Worm (Caenorhabditis elegans): Measurements from ENCODE around the gene K09F6.15.

K09F6.15 gene

ce11 chrII:2317883-2318357 is 40.6 kb upstream of the K09F6.15 start, which contains the start of the genes ZK1240.5 and ZK1240.9:
TSS of gene ZK1240.5 (minus strand) at chrII:2317933.
TSS of gene ZK1240.9 (plus strand) at chrII:2318189.
- TF ChIP-seq ceh-32 (tag; optimal IDR thresholded peaks at IDR 0.05; ENCODE audit: poor library complexity) = no peak
- TF ChIP-seq unc-62 (GFP tag; optimal IDR thresholded peaks at IDR 0.05 in 1 of 2) = peak in 1 of 2 experiments; percentile 72
- no peak for TF ChIP-seq unc-62 (tag; optimal IDR thresholded peaks at IDR 0.05)
- TF ChIP-seq php-3 (GFP tag; IDR thresholded peaks at IDR 0.05) = peak; percentile 9; the same call in 1 of the 2 replicates
- TF ChIP-seq jun-1 (tag; optimal IDR thresholded peaks at IDR 0.05) = no peak
- peak; percentile 76 for TF ChIP-seq pqm-1 (tag; optimal IDR thresholded peaks at IDR 0.05)
- TF ChIP-seq aha-1 (tag) = peak; percentile 22
- TF ChIP-seq nhr-28 (tag; optimal IDR thresholded peaks at IDR 0.05) = peak; percentile 26
- TF ChIP-seq lin-1 (GFP tag; IDR thresholded peaks at IDR 0.05) = no peak
- TF ChIP-seq dmd-6 (GFP tag; IDR thresholded peaks at IDR 0.05) = 0 out of 2 replicates have a peak, but pooled peaks have one; percentile 14

ce11 chrII:2312747-2313146 is 35.4 kb upstream of the K09F6.15 start, which contains the start of the genes trim-21 and B0281.1:
TSS of gene trim-21 (minus strand) at chrII:2312847.
TSS of gene B0281.1 (plus strand) at chrII:2313067.
- TF ChIP-seq daf-16 (GFP tag; optimal IDR thresholded peaks at IDR 0.05) (no peak), daf-16 (tag; optimal IDR thresholded peaks at IDR 0.05) (no peak), ctbp-1 (GFP tag; IDR thresholded peaks at IDR 0.05) (no peak), ztf-7 (tag; optimal IDR thresholded peaks at IDR 0.05) (no peak), nhr-76 (tag; optimal IDR thresholded peaks at IDR 0.05) (no peak), nhr-77 (tag; optimal IDR thresholded peaks at IDR 0.05) (no peak), php-3 (GFP tag; IDR thresholded peaks at IDR 0.05) (no peak), Y75B8A.6 (GFP tag; IDR thresholded peaks at IDR 0.05) (no peak)

- no peak for TF ChIP-seq ces-1 (GFP tag; optimal IDR thresholded peaks at IDR 0.05)
- TF ChIP-seq duxl-1 (tag; optimal IDR thresholded peaks at IDR 0.05; ENCODE audit: poor library complexity) = no peak
- TF ChIP-seq jun-1 (tag; optimal IDR thresholded peaks at IDR 0.05) = no peak
- TF ChIP-seq mxl-3 (GFP tag; optimal IDR thresholded peaks at IDR 0.05) = no peak
- no peak for TF ChIP-seq arid-1 (GFP tag; conservative IDR thresholded peaks at IDR 0.05)
- no peak for TF ChIP-seq lin-39 (tag; optimal IDR thresholded peaks at IDR 0.05)
- TF ChIP-seq zfp-2 (tag; optimal IDR thresholded peaks at IDR 0.05) = no peak
- TF ChIP-seq mdt-29 (GFP tag; IDR thresholded peaks at IDR 0.05) = no peak
- no peak for TF ChIP-seq F10B5.3 (tag; optimal IDR thresholded peaks at IDR 0.05)
- TF ChIP-seq php-3 (GFP tag; IDR thresholded peaks at IDR 0.05) = no peak
- no peak for TF ChIP-seq nhr-42 (GFP tag; IDR thresholded peaks at IDR 0.05)
- no peak for TF ChIP-seq ZK546.5 (tag; optimal IDR thresholded peaks at IDR 0.05)
- TF ChIP-seq dmd-9 (GFP tag; IDR thresholded peaks at IDR 0.05) = no peak
- TF ChIP-seq lin-15B (tag; optimal IDR thresholded peaks at IDR 0.05) = no peak
- TF ChIP-seq daf-12 (tag; optimal IDR thresholded peaks at IDR 0.05) = no peak
These were observed 29.4 kb upstream of the K09F6.15 start, which contains the start of gene B0281.3 for ce11 chrII:2306741-2307140. TSS of gene B0281.3 (plus strand) at chrII:2307041.

- TF ChIP-seq dpl-1 (GFP tag; optimal IDR thresholded peaks at IDR 0.05) = no peak
- peak; percentile 10; the same call in 1 of the 2 replicates for TF ChIP-seq dmd-6 (GFP tag; IDR thresholded peaks at IDR 0.05)
- TF ChIP-seq nhr-28 (tag; optimal IDR thresholded peaks at IDR 0.05) = peak; percentile 61
- peak; percentile 10 for TF ChIP-seq aha-1 (tag)
- TF ChIP-seq ceh-20 (GFP tag; IDR thresholded peaks at IDR 0.05) = no peak
- no peak for TF ChIP-seq daf-16 (GFP tag; optimal IDR thresholded peaks at IDR 0.05)
- peak; percentile 52 for TF ChIP-seq daf-16 (tag; optimal IDR thresholded peaks at IDR 0.05)
- TF ChIP-seq egl-43 (GFP tag; IDR thresholded peaks at IDR 0.05) = no peak
- peak; percentile 26; the same call in 1 of the 2 replicates for TF ChIP-seq lin-1 (GFP tag; IDR thresholded peaks at IDR 0.05)
- peak; percentile 93 for TF ChIP-seq pqm-1 (tag; optimal IDR thresholded peaks at IDR 0.05)
- TF ChIP-seq hmg-1.1 (GFP tag; IDR thresholded peaks at IDR 0.05) = no peak
- no peak for TF ChIP-seq ceh-82 (tag; optimal IDR thresholded peaks at IDR 0.05)
- no peak for TF ChIP-seq hlh-11 (tag; optimal IDR thresholded peaks at IDR 0.05)
These were observed 28.2 kb upstream of the K09F6.15 start for ce11 chrII:2305507-2305906.

Data from whole organism, L4 larva.